Worm (Caenorhabditis elegans) whole organism, L4 larva: ENCODE results near the gene C27D8.4.

Experiments
- F26F4.8 ChIP-seq: fragments of 200-800 bp; sonication (Bioruptor generic); conservative IDR thresholded peaks from 2 replicates; pipeline ENCODE4 v1.3.6; 2022; ENCODE audit warnings: missing genetic modification characterization, missing compliant biosample characterization
- F37D6.2 ChIP-seq: sonication (generic microtip); optimal IDR thresholded peaks from 2 replicates; lab custom pipeline; 2016; ENCODE audit warnings: mild to moderate bottlenecking, missing genetic modification characterization, missing compliant biosample characterization
- F44E2.7 ChIP-seq: fragments of 200-800 bp; sonication (Bioruptor generic); IDR thresholded peaks from 2 replicates; pipeline ENCODE4 v2.1.2; 2022; ENCODE audit warnings: missing genetic modification characterization, missing compliant biosample characterization
- F49E8.2 ChIP-seq: sonication (generic microtip); optimal IDR thresholded peaks from 2 replicates; lab custom pipeline; 2016; ENCODE audit warnings: missing compliant biosample characterization, mild to moderate bottlenecking, missing genetic modification characterization, borderline replicate concordance
- T20F7.1 ChIP-seq: fragments of 200-800 bp; sonication (Bioruptor generic); optimal IDR thresholded peaks from 2 replicates; lab custom pipeline; 2018; ENCODE audit warnings: mild to moderate bottlenecking, missing genetic modification characterization, missing compliant biosample characterization
- Y75B8A.6 ChIP-seq: fragments of 200-800 bp; sonication (Bioruptor generic); IDR thresholded peaks from 2 replicates; pipeline ENCODE4 v1.3.6; 2022; ENCODE audit warnings: missing genetic modification reagents, missing genetic modification characterization, missing compliant biosample characterization
- ZK337.2 ChIP-seq: fragments of 200-800 bp; sonication (Bioruptor generic); IDR thresholded peaks from 2 replicates; pipeline ENCODE4 v1.3.6; 2022; ENCODE audit warnings: missing genetic modification reagents, missing genetic modification characterization, missing compliant biosample characterization
- aly-2 ChIP-seq: sonication (generic microtip); optimal IDR thresholded peaks from 2 replicates; lab custom pipeline; 2018; ENCODE audit warnings: missing biosample characterization, missing genetic modification characterization
- arid-1 ChIP-seq: fragments of 200-800 bp; sonication (Bioruptor generic); conservative IDR thresholded peaks from 2 replicates; pipeline ENCODE4 v1.3.6; 2022; ENCODE audit warnings: missing genetic modification reagents, missing genetic modification characterization, missing compliant biosample characterization
- ceh-32 ChIP-seq: sonication (generic microtip); optimal IDR thresholded peaks from 2 replicates; lab custom pipeline; 2016; ENCODE audit warnings: mild to moderate bottlenecking, missing genetic modification characterization, missing compliant biosample characterization; ENCODE audit not compliant: poor library complexity
- ces-1 ChIP-seq: fragments of 150-350 bp; sonication (generic microtip); optimal IDR thresholded peaks from 4 replicates; lab custom pipeline; 2014; ENCODE audit warnings: missing biosample characterization, missing genetic modification reagents, missing genetic modification characterization
- cey-2 ChIP-seq: sonication (generic microtip); optimal IDR thresholded peaks from 3 replicates; lab custom pipeline; 2017; ENCODE audit warnings: missing genetic modification characterization, mild to moderate bottlenecking, missing compliant biosample characterization, antibody characterized with exemption, borderline replicate concordance; ENCODE audit not compliant: insufficient read depth
- daf-16 ChIP-seq, 3 experiments: sonication (generic microtip); optimal IDR thresholded peaks; 2 replicates each; lab custom pipeline; 2016 to 2017; ENCODE audit warnings: missing genetic modification characterization in 3 of 3, missing genetic modification reagents in 3 of 3, mild to moderate bottlenecking in 2 of 3, missing compliant biosample characterization in 2 of 3, missing biosample characterization in 1 of 3, moderate library complexity in 1 of 3
- daf-19 ChIP-seq: fragments of 200-800 bp; sonication (Bioruptor generic); conservative IDR thresholded peaks from 2 replicates; pipeline ENCODE4 v1.3.6; 2022; ENCODE audit warnings: missing genetic modification characterization, missing compliant biosample characterization
- dmd-6 ChIP-seq: fragments of 200-800 bp; sonication (Bioruptor generic); IDR thresholded peaks from 2 replicates; pipeline ENCODE4 v1.3.6; 2022; ENCODE audit warnings: missing genetic modification reagents, missing genetic modification characterization, missing compliant biosample characterization
- dpl-1 ChIP-seq: fragments of 150-350 bp; optimal IDR thresholded peaks from 2 replicates; lab custom pipeline; 2014; ENCODE audit warnings: missing biosample characterization, missing genetic modification reagents, missing genetic modification characterization
- hif-1 ChIP-seq, 2 experiments: sonication (generic microtip); optimal IDR thresholded peaks; 2 replicates each; lab custom pipeline; 2016 to 2017; ENCODE audit warnings: missing compliant biosample characterization in 2 of 2, missing genetic modification characterization in 2 of 2, missing genetic modification reagents in 2 of 2, missing genotype in 2 of 2, mild to moderate bottlenecking in 1 of 2
- hlh-11 ChIP-seq: fragments of 200-800 bp; sonication (Bioruptor generic); optimal IDR thresholded peaks from 2 replicates; lab custom pipeline; 2018; ENCODE audit warnings: mild to moderate bottlenecking, missing genetic modification characterization, missing compliant biosample characterization
- hlh-30 ChIP-seq: sonication (generic microtip); optimal IDR thresholded peaks from 2 replicates; lab custom pipeline; 2017; ENCODE audit warnings: antibody characterized with exemption, mild to moderate bottlenecking, missing genetic modification characterization, missing compliant biosample characterization; ENCODE audit not compliant: insufficient read depth
- jun-1 ChIP-seq: fragments of 150-350 bp; optimal IDR thresholded peaks from 2 replicates; lab custom pipeline; 2014; ENCODE audit warnings: missing biosample characterization, missing genetic modification reagents, missing genetic modification characterization
- lim-7 ChIP-seq: fragments of 200-800 bp; sonication (Bioruptor generic); IDR thresholded peaks from 2 replicates; pipeline ENCODE4 v1.3.6; 2022; ENCODE audit warnings: missing genetic modification characterization, missing compliant biosample characterization
- lin-1 ChIP-seq: fragments of 200-800 bp; sonication (Bioruptor generic); IDR thresholded peaks from 2 replicates; pipeline ENCODE4 v1.3.6; 2022; ENCODE audit warnings: missing genetic modification reagents, missing genetic modification characterization, missing compliant biosample characterization
- lin-13 ChIP-seq: fragments of 150-350 bp; optimal IDR thresholded peaks from 2 replicates; lab custom pipeline; 2014; ENCODE audit warnings: missing biosample characterization, missing genetic modification reagents, missing genetic modification characterization
- lin-38 ChIP-seq: fragments of 200-800 bp; sonication (Bioruptor generic); IDR thresholded peaks from 2 replicates; pipeline ENCODE4 v1.3.6; 2022; ENCODE audit warnings: missing genetic modification reagents, missing genetic modification characterization, missing compliant biosample characterization
- lin-39 ChIP-seq: fragments of 150-350 bp; optimal IDR thresholded peaks from 2 replicates; lab custom pipeline; 2014; ENCODE audit warnings: missing biosample characterization, missing genetic modification reagents, missing genetic modification characterization
- mdl-1 ChIP-seq, 2 experiments: fragments of 150-350 bp in 1 of 2; sonication (generic microtip) in 1 of 2; optimal IDR thresholded peaks; 2 replicates each; lab custom pipeline; 2014 to 2017; ENCODE audit warnings: missing biosample characterization in 2 of 2, missing genetic modification characterization in 2 of 2
- mes-2 ChIP-seq: sonication (generic microtip); optimal IDR thresholded peaks from 2 replicates; lab custom pipeline; 2016; ENCODE audit warnings: missing genotype, mild to moderate bottlenecking, missing genetic modification characterization, missing compliant biosample characterization; ENCODE audit not compliant: poor library complexity, severe bottlenecking
- mxl-2 ChIP-seq: fragments of 200-800 bp; sonication (Bioruptor generic); conservative IDR thresholded peaks from 2 replicates; pipeline ENCODE4 v1.3.6; 2022; ENCODE audit warnings: missing genetic modification reagents, missing genetic modification characterization, missing compliant biosample characterization
- mxl-3 ChIP-seq: fragments of 200-800 bp; sonication (Bioruptor generic); optimal IDR thresholded peaks from 2 replicates; lab custom pipeline; 2018; ENCODE audit warnings: mild to moderate bottlenecking, missing genetic modification characterization, missing compliant biosample characterization
- nhr-237 ChIP-seq: sonication (generic microtip); optimal IDR thresholded peaks from 2 replicates; lab custom pipeline; 2017; ENCODE audit warnings: missing biosample characterization, missing genetic modification characterization
- nhr-25 ChIP-seq: sonication (generic microtip); optimal IDR thresholded peaks from 2 replicates; lab custom pipeline; 2017; ENCODE audit warnings: missing genetic modification characterization, mild to moderate bottlenecking, missing compliant biosample characterization, antibody characterized with exemption, moderate library complexity, borderline replicate concordance; ENCODE audit not compliant: insufficient read depth
- nhr-28 ChIP-seq: fragments of 150-350 bp; optimal IDR thresholded peaks from 2 replicates; lab custom pipeline; 2014; ENCODE audit warnings: missing biosample characterization, missing genetic modification characterization
- nhr-41 ChIP-seq: fragments of 200-800 bp; sonication (Bioruptor generic); IDR thresholded peaks from 2 replicates; pipeline ENCODE4 v1.3.6; 2022; ENCODE audit warnings: missing genetic modification reagents, missing genetic modification characterization, missing compliant biosample characterization
- nhr-77 ChIP-seq: fragments of 150-350 bp; optimal IDR thresholded peaks from 2 replicates; lab custom pipeline; 2014; ENCODE audit warnings: missing biosample characterization, missing genetic modification characterization
- pha-4 ChIP-seq, 2 experiments: fragments of 150-350 bp in 1 of 2; fragments of 200-800 bp in 1 of 2; sonication (Bioruptor generic) in 1 of 2; IDR thresholded peaks in 1 of 2; optimal IDR thresholded peaks in 1 of 2; 2 replicates each; pipeline versions ENCODE4 v1.3.6 to Lab custom; 2014 to 2022; ENCODE audit warnings: missing genetic modification characterization in 2 of 2, missing genetic modification reagents in 2 of 2, missing biosample characterization in 1 of 2, missing compliant biosample characterization in 1 of 2
- php-3 ChIP-seq: fragments of 200-800 bp; sonication (Bioruptor generic); IDR thresholded peaks from 2 replicates; pipeline ENCODE4 v1.3.6; 2022; ENCODE audit warnings: missing genetic modification reagents, missing genetic modification characterization, missing compliant biosample characterization
- sdz-12 ChIP-seq: fragments of 200-800 bp; sonication (Bioruptor generic); optimal IDR thresholded peaks from 2 replicates; lab custom pipeline; 2018; ENCODE audit warnings: mild to moderate bottlenecking, missing genetic modification characterization, missing compliant biosample characterization
- tra-1 ChIP-seq: fragments of 200-800 bp; sonication (Bioruptor generic); IDR thresholded peaks from 2 replicates; pipeline ENCODE4 v1.3.6; 2022; ENCODE audit warnings: missing genetic modification reagents, missing genetic modification characterization, missing compliant biosample characterization
- unc-62 ChIP-seq, 3 experiments: fragments of 150-350 bp in 1 of 3; sonication (generic microtip); optimal IDR thresholded peaks in 2 of 3; peaks in 1 of 3; 1 replicate in 1 of 3; 2 replicates in 2 of 3; lab custom pipeline; 2014 to 2017; ENCODE audit warnings: missing biosample characterization in 3 of 3, missing genetic modification characterization in 3 of 3, missing genetic modification reagents in 3 of 3, missing genotype in 1 of 3
- zfp-2 ChIP-seq: sonication (generic microtip); optimal IDR thresholded peaks from 2 replicates; lab custom pipeline; 2016; ENCODE audit warnings: mild to moderate bottlenecking, missing genetic modification characterization, missing compliant biosample characterization
- ztf-11 ChIP-seq: fragments of 150-350 bp; optimal IDR thresholded peaks from 2 replicates; lab custom pipeline; 2014; ENCODE audit warnings: missing biosample characterization, missing genetic modification characterization

Gene C27D8.4

ce11 chrIV:12700944-12701343, 3.0 kb upstream of the C27D8.4 start:
- TF ChIP-seq mes-2 (no peak), Y75B8A.6 (GFP tag; lab: Robert Waterston, UW) (no peak), ces-1 (GFP tag; lab: Kevin White, UChicago) (no peak), mxl-2 (no peak), ztf-11 (no peak), daf-16 (GFP tag; optimal IDR thresholded peaks at IDR 0.05; lab: Kevin White, UChicago) (no peak), daf-16 (tag; optimal IDR thresholded peaks at IDR 0.05; lab: Kevin White, UChicago) (peak; percentile 40), dmd-6 (GFP tag; lab: Robert Waterston, UW) (0 out of 2 replicates have a peak, but pooled peaks have one; percentile 6), unc-62 (GFP tag; optimal IDR thresholded peaks at IDR 0.05 in 1 of 2; lab: Kevin White, UChicago) (no peak), unc-62 (tag; optimal IDR thresholded peaks at IDR 0.05; lab: Kevin White, UChicago) (no peak), lin-13 (GFP tag; lab: Kevin White, UChicago) (no peak), F49E8.2 (no peak), nhr-77 (no peak), hlh-11 (peak; percentile 37), daf-19 (no peak), nhr-28 (tag; lab: Kevin White, UChicago) (peak; percentile 45), ZK337.2 (GFP tag; lab: Robert Waterston, UW) (no peak), dpl-1 (GFP tag; lab: Kevin White, UChicago) (no peak), arid-1 (GFP tag; lab: Robert Waterston, UW) (no peak), lin-38 (GFP tag; lab: Robert Waterston, UW) (no peak), nhr-41 (GFP tag; lab: Robert Waterston, UW) (no peak), F44E2.7 (GFP tag; lab: Robert Waterston, UW) (no peak)

ce11 chrIV:12710996-12711395, 7.1 kb downstream of the C27D8.4 start, which contains the start of gene C27D8.2:
Gene C27D8.2, plus strand, starts transcription at chrIV:12711217.
- TF ChIP-seq arid-1 (GFP tag; lab: Robert Waterston, UW) (no peak), dpl-1 (GFP tag; lab: Kevin White, UChicago) (no peak), tra-1 (no peak), hif-1 (tag; optimal IDR thresholded peaks at IDR 0.05; lab: Kevin White, UChicago) (no peak), lin-1 (GFP tag; lab: Robert Waterston, UW) (no peak), pha-4 (GFP tag; IDR thresholded peaks at IDR 0.05; lab: Robert Waterston, UW) (no peak), pha-4 (tag; optimal IDR thresholded peaks at IDR 0.05; lab: Kevin White, UChicago) (no peak), cey-2 (no peak), F49E8.2 (no peak), jun-1 (tag; lab: Kevin White, UChicago) (no peak), ceh-32 (tag; lab: Kevin White, UChicago) (no peak), F26F4.8 (GFP tag; lab: Robert Waterston, UW) (no peak), mdl-1 (tag; optimal IDR thresholded peaks at IDR 0.05; lab: Kevin White, UChicago) (peak; percentile 12 to 86), mxl-2 (no peak), nhr-28 (tag; lab: Kevin White, UChicago) (peak; percentile 85), ces-1 (GFP tag; lab: Kevin White, UChicago) (no peak), nhr-237 (tag; lab: Kevin White, UChicago) (no peak), lin-13 (GFP tag; lab: Kevin White, UChicago) (no peak), F37D6.2 (tag; lab: Kevin White, UChicago) (no peak), hlh-30 (tag; lab: Kevin White, UChicago) (no peak), php-3 (no peak), T20F7.1 (no peak), sdz-12 (GFP tag; lab: Kevin White, UChicago) (no peak), mxl-3 (GFP tag; lab: Kevin White, UChicago) (peak; percentile 92), lin-39 (no peak), nhr-25 (tag; lab: Kevin White, UChicago) (no peak), lim-7 (GFP tag; lab: Robert Waterston, UW) (no peak), lin-38 (GFP tag; lab: Robert Waterston, UW) (no peak), hlh-11 (peak; percentile 44), aly-2 (tag; lab: Kevin White, UChicago) (no peak), zfp-2 (tag; lab: Kevin White, UChicago) (no peak)
